Worm (Caenorhabditis elegans) whole organism, L4/young adult: ENCODE data around the gene Y116A8C.19.

Experiments
- W03F9.2 ChIP-seq: fragments of 150-350 bp; optimal IDR thresholded peaks from 2 replicates; lab custom pipeline; 2014; ENCODE audit warnings: missing biosample characterization, missing genetic modification characterization
- him-1 ChIP-seq: sonication (generic microtip); optimal IDR thresholded peaks from 2 replicates; lab custom pipeline; 2016; ENCODE audit warnings: missing genotype, missing genetic modification reagents, missing genetic modification characterization, missing compliant biosample characterization

DNA sequence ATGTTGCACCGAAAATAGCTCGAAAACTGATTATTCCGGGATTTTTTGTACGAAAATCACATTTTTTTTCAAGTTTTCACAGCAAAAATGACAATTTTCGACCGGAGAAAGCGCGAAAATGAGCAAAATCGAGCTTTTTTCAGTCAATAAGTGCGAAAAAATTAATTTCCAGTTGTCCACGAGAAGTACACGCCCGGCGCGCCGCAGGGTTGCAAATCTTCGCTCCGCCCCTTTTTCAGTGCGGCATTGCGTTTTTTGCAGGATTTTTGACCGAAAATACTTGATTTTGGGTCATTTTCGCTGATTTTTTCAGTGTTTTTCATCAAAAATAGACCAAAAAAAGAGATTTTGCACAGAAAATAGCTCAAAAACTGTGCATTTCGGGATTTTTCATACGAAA, 44.9 kb upstream of the Y116A8C.19 start:
- TF ChIP-seq W03F9.2 (no peak), him-1 (tag; lab: Kevin White, UChicago) (no peak)
